Fruit fly (Drosophila melanogaster) whole organism, embryonic: Measurements from ENCODE around the gene RpS28a.

Experiments used
- Atf6 ChIP-seq: fragments of 200-800 bp; sonication (Bioruptor generic); IDR thresholded peaks from 2 replicates; pipeline ENCODE4 v1.3.6; 2022; ENCODE audit warnings: missing biosample characterization, missing genetic modification characterization
- B-H2 ChIP-seq: fragments of 200-800 bp; sonication (Bioruptor generic); optimal IDR thresholded peaks from 2 replicates; lab custom pipeline; 2018; ENCODE audit warnings: missing biosample characterization, mild to moderate bottlenecking, missing genetic modification characterization
- Bgb ChIP-seq: fragments of 200-800 bp; sonication (Bioruptor generic); IDR thresholded peaks from 2 replicates; pipeline ENCODE4 v1.3.6; 2022; ENCODE audit warnings: missing biosample characterization, missing genetic modification characterization; ENCODE audit not compliant: partially characterized antibody
- Bteb2 ChIP-seq: fragments of 200-800 bp; sonication (Bioruptor generic); optimal IDR thresholded peaks from 2 replicates; lab custom pipeline; 2016; ENCODE audit warnings: missing biosample characterization, missing genetic modification characterization
- CG10431 ChIP-seq: fragments of 200-800 bp; sonication (Bioruptor generic); optimal IDR thresholded peaks from 3 replicates; lab custom pipeline; 2018; ENCODE audit warnings: missing biosample characterization, mild to moderate bottlenecking, missing genetic modification characterization
- CG10654 ChIP-seq: fragments of 200-800 bp; sonication (Bioruptor generic); optimal IDR thresholded peaks from 2 replicates; lab custom pipeline; 2016; ENCODE audit warnings: missing biosample characterization, missing genetic modification characterization
- CG11723 ChIP-seq: fragments of 200-800 bp; sonication (Bioruptor generic); optimal IDR thresholded peaks from 2 replicates; lab custom pipeline; 2017; ENCODE audit warnings: missing biosample characterization, mild to moderate bottlenecking, missing genetic modification characterization
- CG12236 ChIP-seq: fragments of 200-800 bp; sonication (Bioruptor generic); optimal IDR thresholded peaks from 2 replicates; lab custom pipeline; 2016; ENCODE audit warnings: missing biosample characterization, missing genetic modification characterization
- CG13624 ChIP-seq: fragments of 200-800 bp; sonication (Bioruptor generic); optimal IDR thresholded peaks from 2 replicates; lab custom pipeline; 2016; ENCODE audit warnings: missing biosample characterization, missing genetic modification characterization
- CG14014 ChIP-seq: fragments of 200-800 bp; sonication (Bioruptor generic); IDR thresholded peaks from 2 replicates; pipeline ENCODE4 v1.3.6; 2022; ENCODE audit warnings: missing biosample characterization, missing genetic modification characterization
- CG14050 ChIP-seq: fragments of 200-800 bp; sonication (Bioruptor generic); IDR thresholded peaks from 3 replicates; pipeline ENCODE4 v1.3.6; 2022; ENCODE audit warnings: missing biosample characterization, missing genetic modification characterization
- CG14710 ChIP-seq: fragments of 200-800 bp; sonication (Bioruptor generic); optimal IDR thresholded peaks from 3 replicates; lab custom pipeline; 2019; ENCODE audit warnings: missing biosample characterization, mild to moderate bottlenecking, missing genetic modification characterization, moderate library complexity
- CG1529 ChIP-seq: fragments of 200-800 bp; sonication (Bioruptor generic); optimal IDR thresholded peaks from 3 replicates; lab custom pipeline; 2018; ENCODE audit warnings: missing biosample characterization, missing genetic modification characterization
- CG15696 ChIP-seq: fragments of 200-800 bp; sonication (Bioruptor generic); optimal IDR thresholded peaks from 2 replicates; lab custom pipeline; 2019; ENCODE audit warnings: missing biosample characterization, mild to moderate bottlenecking, missing genetic modification characterization, moderate library complexity
- CG1603 ChIP-seq: fragments of 200-800 bp; sonication (Bioruptor generic); optimal IDR thresholded peaks from 2 replicates; lab custom pipeline; 2019; ENCODE audit warnings: missing biosample characterization, mild to moderate bottlenecking, missing genetic modification characterization, moderate library complexity
- CG2116 ChIP-seq: fragments of 200-800 bp; sonication (Bioruptor generic); optimal IDR thresholded peaks from 3 replicates; lab custom pipeline; 2018; ENCODE audit warnings: missing biosample characterization, mild to moderate bottlenecking, missing genetic modification characterization
- CG34422 ChIP-seq: fragments of 200-800 bp; sonication (Bioruptor generic); IDR thresholded peaks from 3 replicates; pipeline ENCODE4 v1.3.6; 2022; ENCODE audit warnings: missing biosample characterization, missing genetic modification characterization
- CG3847 ChIP-seq: fragments of 200-800 bp; sonication (Bioruptor generic); IDR thresholded peaks from 2 replicates; pipeline ENCODE4 v1.3.6; 2022; ENCODE audit warnings: missing biosample characterization, missing genetic modification characterization
- CG8944 ChIP-seq: fragments of 200-800 bp; sonication (Bioruptor generic); optimal IDR thresholded peaks from 3 replicates; lab custom pipeline; 2016; ENCODE audit warnings: missing biosample characterization, missing genetic modification characterization
- CG9727 ChIP-seq: fragments of 200-800 bp; sonication (Bioruptor generic); optimal IDR thresholded peaks from 3 replicates; lab custom pipeline; 2017; ENCODE audit warnings: missing biosample characterization, mild to moderate bottlenecking, missing genetic modification characterization
- CHES-1-like ChIP-seq: fragments of 200-800 bp; sonication (Bioruptor generic); optimal IDR thresholded peaks from 2 replicates; lab custom pipeline; 2016; ENCODE audit warnings: missing biosample characterization, missing genetic modification characterization
- CTCF ChIP-seq: fragments of 200-800 bp; sonication (Bioruptor generic); optimal IDR thresholded peaks from 2 replicates; lab custom pipeline; 2017; ENCODE audit warnings: missing biosample characterization, mild to moderate bottlenecking, missing genetic modification characterization, moderate library complexity
- D ChIP-seq, 2 experiments: fragments of 200-800 bp in 1 of 2; fragments of >200 bp in 1 of 2; sonication (Bioruptor generic) in 1 of 2; optimal IDR thresholded peaks; 2 replicates in 1 of 2; 3 replicates in 1 of 2; lab custom pipeline; 2017; ENCODE audit warnings: mild to moderate bottlenecking in 1 of 2, missing biosample characterization in 1 of 2, missing genetic modification characterization in 1 of 2, missing genetic modification reagents in 1 of 2
- Fer3 ChIP-seq: fragments of 200-800 bp; sonication (Bioruptor generic); optimal IDR thresholded peaks from 2 replicates; lab custom pipeline; 2018; ENCODE audit warnings: missing biosample characterization, mild to moderate bottlenecking, missing genetic modification characterization, moderate library complexity
- Gug ChIP-seq: fragments of 200-800 bp; sonication (Bioruptor generic); IDR thresholded peaks from 4 replicates; pipeline ENCODE4 v1.3.6; 2022; ENCODE audit warnings: missing biosample characterization, missing genetic modification characterization
- Hmr ChIP-seq: fragments of 200-800 bp; sonication (Bioruptor generic); optimal IDR thresholded peaks from 3 replicates; lab custom pipeline; 2017; ENCODE audit warnings: mild to moderate bottlenecking, missing biosample characterization, missing genetic modification reagents, missing genetic modification characterization
- Lim3 ChIP-seq: fragments of 200-800 bp; sonication (Bioruptor generic); IDR thresholded peaks from 2 replicates; pipeline ENCODE4 v1.3.6; 2022; ENCODE audit warnings: missing biosample characterization, missing genetic modification characterization
- Med ChIP-seq: fragments of 200-800 bp; sonication (Bioruptor generic); peaks from one replicate; lab custom pipeline; 2016; ENCODE audit warnings: missing biosample characterization, missing genetic modification characterization, mild to moderate bottlenecking, inconsistent platforms, moderate library complexity
- NC2β ChIP-seq: fragments of 200-800 bp; sonication (Bioruptor generic); optimal IDR thresholded peaks from 2 replicates; lab custom pipeline; 2016; ENCODE audit warnings: missing biosample characterization, missing genetic modification characterization
- Neu2 ChIP-seq: fragments of 200-800 bp; sonication (Bioruptor generic); optimal IDR thresholded peaks from 3 replicates; lab custom pipeline; 2016; ENCODE audit warnings: missing biosample characterization, missing genetic modification characterization, borderline replicate concordance
- Pdp1 ChIP-seq, 2 experiments: fragments of 200-800 bp; sonication (Bioruptor generic); optimal IDR thresholded peaks; 3 replicates each; lab custom pipeline; 2016; ENCODE audit warnings: missing biosample characterization in 2 of 2, missing genetic modification characterization in 2 of 2, mild to moderate bottlenecking in 1 of 2, moderate library complexity in 1 of 2
- Rx ChIP-seq: fragments of 200-800 bp; sonication (Bioruptor generic); IDR thresholded peaks from 2 replicates; pipeline ENCODE4 v1.3.6; 2022; ENCODE audit warnings: missing biosample characterization, missing genetic modification characterization
- Sox100B ChIP-seq: fragments of 200-800 bp; sonication (Bioruptor generic); optimal IDR thresholded peaks from 3 replicates; lab custom pipeline; 2018; ENCODE audit warnings: missing biosample characterization, mild to moderate bottlenecking, missing genetic modification characterization
- Usf ChIP-seq: fragments of 200-800 bp; sonication (Bioruptor generic); optimal IDR thresholded peaks from 2 replicates; lab custom pipeline; 2017; ENCODE audit warnings: missing genotype, missing biosample characterization, missing genetic modification characterization
- ac ChIP-seq: fragments of 200-800 bp; sonication (Bioruptor generic); optimal IDR thresholded peaks from 3 replicates; lab custom pipeline; 2017; ENCODE audit warnings: missing biosample characterization, mild to moderate bottlenecking, missing genetic modification characterization
- corto ChIP-seq: fragments of 200-800 bp; sonication (Bioruptor generic); optimal IDR thresholded peaks from 2 replicates; lab custom pipeline; 2016; ENCODE audit warnings: missing biosample characterization, mild to moderate bottlenecking, missing genetic modification characterization, moderate library complexity
- crol ChIP-seq: fragments of 200-800 bp; sonication (Bioruptor generic); IDR thresholded peaks from 2 replicates; pipeline ENCODE4 v1.3.6; 2022; ENCODE audit warnings: missing biosample characterization, missing genetic modification characterization
- emc ChIP-seq: fragments of 200-800 bp; sonication (Bioruptor generic); optimal IDR thresholded peaks from 2 replicates; lab custom pipeline; 2016; ENCODE audit warnings: missing biosample characterization, missing genetic modification characterization
- fd64A ChIP-seq: fragments of 200-800 bp; sonication (Bioruptor generic); optimal IDR thresholded peaks from 3 replicates; lab custom pipeline; 2018; ENCODE audit warnings: missing biosample characterization, mild to moderate bottlenecking, missing genetic modification characterization
- gcm2 ChIP-seq: fragments of 200-800 bp; sonication (Bioruptor generic); optimal IDR thresholded peaks from 2 replicates; lab custom pipeline; 2016; ENCODE audit warnings: missing biosample characterization, missing genetic modification characterization
- gt ChIP-seq: fragments of 200-800 bp; sonication (Bioruptor generic); IDR thresholded peaks from 2 replicates; pipeline ENCODE4 v1.3.6; 2022; ENCODE audit warnings: missing biosample characterization, missing genetic modification characterization
- h ChIP-seq: fragments of >200 bp; optimal IDR thresholded peaks from 2 replicates; lab custom pipeline; 2017
- kay ChIP-seq: fragments of 200-800 bp; sonication (Bioruptor generic); optimal IDR thresholded peaks from 2 replicates; lab custom pipeline; 2016; ENCODE audit warnings: missing biosample characterization, missing genetic modification characterization
- pb ChIP-seq: fragments of 200-800 bp; sonication (Bioruptor generic); optimal IDR thresholded peaks from 3 replicates; lab custom pipeline; 2016; ENCODE audit warnings: missing biosample characterization, missing genetic modification characterization
- pros ChIP-seq: fragments of 200-800 bp; sonication (Bioruptor generic); optimal IDR thresholded peaks from 3 replicates; lab custom pipeline; 2019; ENCODE audit warnings: missing biosample characterization, mild to moderate bottlenecking, missing genetic modification characterization, moderate library complexity
- ranshi ChIP-seq: fragments of 200-800 bp; sonication (Bioruptor generic); IDR thresholded peaks from 2 replicates; pipeline ENCODE4 v1.3.6; 2022; ENCODE audit warnings: missing biosample characterization, missing genetic modification characterization
- repo ChIP-seq: fragments of 200-800 bp; sonication (Bioruptor generic); optimal IDR thresholded peaks from 2 replicates; lab custom pipeline; 2016; ENCODE audit warnings: missing biosample characterization, missing genetic modification characterization
- slbo ChIP-seq: fragments of 200-800 bp; sonication (Bioruptor generic); IDR thresholded peaks from 2 replicates; pipeline ENCODE4 v1.3.6; 2022; ENCODE audit warnings: missing biosample characterization, missing genetic modification characterization
- tll ChIP-seq, 2 experiments: fragments of 200-800 bp in 1 of 2; fragments of >200 bp in 1 of 2; sonication (Bioruptor generic) in 1 of 2; optimal IDR thresholded peaks; 2 replicates each; lab custom pipeline; 2017 to 2019; ENCODE audit warnings: missing biosample characterization in 2 of 2, missing genetic modification characterization in 2 of 2, mild to moderate bottlenecking in 1 of 2, moderate library complexity in 1 of 2
- yki ChIP-seq: fragments of >200 bp; optimal IDR thresholded peaks from 3 replicates; lab custom pipeline; 2018
- zen ChIP-seq: fragments of 200-800 bp; sonication (Bioruptor generic); optimal IDR thresholded peaks from 3 replicates; lab custom pipeline; 2018; ENCODE audit warnings: missing biosample characterization, mild to moderate bottlenecking, missing genetic modification characterization, moderate library complexity

The RpS28a gene

DNA sequence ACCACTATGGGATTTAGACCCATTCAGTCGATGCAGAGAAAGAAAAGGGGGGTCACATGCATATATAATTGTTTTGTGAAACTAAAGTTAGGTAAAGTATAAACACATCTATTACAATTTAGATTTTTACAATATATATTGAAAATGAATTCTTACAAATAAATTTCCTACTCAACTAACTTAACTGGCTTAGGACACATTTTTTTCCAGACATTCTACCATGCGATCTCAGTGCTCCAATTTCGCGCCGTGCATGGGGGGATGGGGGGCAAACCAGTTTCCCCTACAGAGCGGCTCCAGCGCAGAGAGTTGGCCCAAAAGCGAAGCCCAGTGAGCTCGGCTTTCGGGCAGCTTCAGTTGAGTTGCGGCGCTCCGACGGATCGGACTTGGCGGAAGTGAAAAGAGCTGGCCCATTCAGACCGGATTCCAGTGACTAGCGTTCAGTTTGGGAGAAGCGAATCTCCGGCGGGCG is 39.3 kb downstream of the RpS28a start, which contains the start of gene CG7896 (continued):
- TF ChIP-seq CG10654 (GFP tag; lab: Kevin White, UChicago) (no peak), CG12236 (GFP tag; lab: Kevin White, UChicago) (no peak), Bgb (GFP tag; lab: Robert Waterston, UW) (no peak), Fer3 (tag; lab: Kevin White, UChicago) (peak; percentile 56), CG8944 (GFP tag; lab: Kevin White, UChicago) (no peak), CG14050 (peak; percentile 71; the same call in 2 of the 3 replicates), Atf6 (GFP tag; lab: Robert Waterston, UW) (peak; percentile 80), Med (GFP tag; lab: Kevin White, UChicago) (peak; percentile 87), zen (tag; lab: Kevin White, UChicago) (no peak), slbo (GFP tag; lab: Robert Waterston, UW) (peak; percentile 84), Pdp1 (GFP tag; optimal IDR thresholded peaks at IDR 0.05; lab: Kevin White, UChicago) (peak; percentile 15 to 17), crol (GFP tag; lab: Robert Waterston, UW) (0 out of 2 replicates have a peak, but pooled peaks have one; percentile 28), B-H2 (GFP tag; lab: Kevin White, UChicago) (peak; percentile 4), CG3847 (GFP tag; lab: Robert Waterston, UW) (peak; percentile 75), CG1603 (tag; lab: Kevin White, UChicago) (peak; percentile 31), corto (GFP tag; lab: Kevin White, UChicago) (peak; percentile 91), CTCF (GFP tag; lab: Kevin White, UChicago) (no peak), Lim3 (GFP tag; lab: Robert Waterston, UW) (0 out of 2 replicates have a peak, but pooled peaks have one; percentile 38), Neu2 (no peak), tll (GFP tag; optimal IDR thresholded peaks at IDR 0.05; lab: Kevin White, UChicago) (no peak), fd64A (GFP tag; lab: Kevin White, UChicago) (no peak), kay (GFP tag; lab: Kevin White, UChicago) (no peak), ac (no peak), CG11723 (GFP tag; lab: Kevin White, UChicago) (peak; percentile 52), Bteb2 (GFP tag; lab: Kevin White, UChicago) (peak; percentile 10), CG14014 (GFP tag; lab: Robert Waterston, UW) (peak; percentile 69), gcm2 (no peak), yki (lab: Kevin White, UChicago) (no peak), ranshi (GFP tag; lab: Robert Waterston, UW) (peak; percentile 67; the same call in 1 of the 2 replicates), CG9727 (GFP tag; lab: Kevin White, UChicago) (peak; percentile 67), CG2116 (GFP tag; lab: Kevin White, UChicago) (peak; percentile 34), Sox100B (peak; percentile 75), CG34422 (peak; percentile 71; the same call in 2 of the 3 replicates), CHES-1-like (GFP tag; lab: Kevin White, UChicago) (no peak), CG1529 (GFP tag; lab: Kevin White, UChicago) (peak; percentile 42), gt (GFP tag; lab: Robert Waterston, UW) (peak; percentile 34; the same call in 1 of the 2 replicates), pros (GFP tag; lab: Kevin White, UChicago) (peak; percentile 7), pb (GFP tag; lab: Kevin White, UChicago) (peak; percentile 10), CG14710 (tag; lab: Kevin White, UChicago) (peak; percentile 59), emc (GFP tag; lab: Kevin White, UChicago) (no peak), D (optimal IDR thresholded peaks at IDR 0.05; lab: Kevin White, UChicago) (no peak), D (GFP tag; optimal IDR thresholded peaks at IDR 0.05; lab: Kevin White, UChicago) (peak; percentile 43), h (lab: Kevin White, UChicago) (no peak), Rx (peak; percentile 54; the same call in 1 of the 2 replicates), Gug (GFP tag; lab: Robert Waterston, UW) (peak; percentile 71), repo (GFP tag; lab: Kevin White, UChicago) (no peak), NC2β (GFP tag; lab: Kevin White, UChicago) (no peak), CG15696 (peak; percentile 22), CG13624 (GFP tag; lab: Kevin White, UChicago) (no peak), Hmr (GFP tag; lab: Kevin White, UChicago) (peak; percentile 67), Usf (GFP tag; lab: Kevin White, UChicago) (peak; percentile 41), CG10431 (GFP tag; lab: Kevin White, UChicago) (no peak)
